Worm (Caenorhabditis elegans) whole organism, early embryonic: Measurements from ENCODE around the gene ttbk-5.

Experiments used
- F13C5.2 ChIP-seq: sonication (generic microtip); optimal IDR thresholded peaks from 2 replicates; lab custom pipeline; 2017; ENCODE audit warnings: mild to moderate bottlenecking, missing genetic modification characterization, inconsistent platforms, missing compliant biosample characterization
- ceh-36 ChIP-seq: sonication (generic microtip); optimal IDR thresholded peaks from 2 replicates; lab custom pipeline; 2016; ENCODE audit warnings: missing genetic modification characterization, inconsistent platforms, missing compliant biosample characterization
- hmg-4 ChIP-seq: fragments of 200-800 bp; sonication (Bioruptor generic); optimal IDR thresholded peaks from 2 replicates; lab custom pipeline; 2018; ENCODE audit warnings: mild to moderate bottlenecking, missing genetic modification characterization, missing compliant biosample characterization

- TF ChIP-seq ceh-36 (tag; lab: Kevin White, UChicago) (no peak), hmg-4 (GFP tag; lab: Kevin White, UChicago) (no peak), F13C5.2 (tag; lab: Kevin White, UChicago) (no peak)
Observed at ce11 chrIV:10110870-10111269, 20.4 kb downstream of the ttbk-5 start.
